Worm (Caenorhabditis elegans): ENCODE data around the gene W09G12.6.

DNA sequence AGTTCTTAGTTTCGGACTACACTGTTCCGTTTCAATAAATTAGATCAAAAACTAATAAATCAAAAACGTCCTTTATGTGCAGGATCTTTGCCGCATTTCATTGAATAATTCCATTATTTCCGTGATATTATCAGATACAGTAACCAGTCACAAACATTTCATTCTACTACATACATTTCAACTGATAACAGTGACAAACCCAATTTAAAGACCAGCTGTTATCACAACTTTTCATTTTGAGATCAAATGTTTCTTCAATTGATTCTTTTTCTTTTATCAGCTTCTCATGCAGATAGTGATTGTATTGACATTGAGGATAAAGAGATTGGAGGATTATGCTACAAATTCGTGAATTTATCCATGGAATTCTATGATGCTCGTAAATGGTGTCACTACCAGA lies 25.0 kb downstream of the W09G12.6 start, which contains the start of gene clec-168:
- TF ChIP-seq mep-1 (tag; optimal IDR thresholded peaks at IDR 0.05) (no peak), tbx-8 (GFP tag; optimal IDR thresholded peaks at IDR 0.05) (no peak), blmp-1 (tag; optimal IDR thresholded peaks at IDR 0.05) (no peak), nhr-237 (tag; optimal IDR thresholded peaks at IDR 0.05) (no peak)

Data from whole organism, mixed stage, embryonic.